Worm (Caenorhabditis elegans): ENCODE data around the gene Y79H2A.3.

Y79H2A.3 gene

ce11 chrIII:12003264-12003663, 48.8 kb downstream of the Y79H2A.3 start (continued):
- TF ChIP-seq sup-37 (GFP tag; optimal IDR thresholded peaks at IDR 0.05) (no peak), elt-3 (tag; optimal IDR thresholded peaks at IDR 0.05) (peak in 2 of 6 experiments; percentile 45 to 80), mep-1 (tag; optimal IDR thresholded peaks at IDR 0.05) (peak; percentile 32), mef-2 (tag; optimal IDR thresholded peaks at IDR 0.05) (no peak), hlh-17 (GFP tag; optimal IDR thresholded peaks at IDR 0.05; ENCODE audit: borderline replicate concordance) (no peak), ama-1 (optimal IDR thresholded peaks at IDR 0.05) (no peak)

- TF ChIP-seq C16A3.4 (tag; optimal IDR thresholded peaks at IDR 0.05) (no peak), C04F5.9 (tag; optimal IDR thresholded peaks at IDR 0.05) (no peak), mab-9 (GFP tag; IDR thresholded peaks at IDR 0.05) (no peak), skn-1 (tag; optimal IDR thresholded peaks at IDR 0.05) (no peak), pag-3 (tag; optimal IDR thresholded peaks at IDR 0.05; ENCODE audit: borderline replicate concordance, insufficient read depth) (no peak)
Measured at ce11 chrIII:12002850-12003249, 49.3 kb downstream of the Y79H2A.3 start, which contains the start of gene Y56A3A.33. Y56A3A.33 (minus strand) TSS chrIII:12002950.

- TF ChIP-seq mep-1 (tag; optimal IDR thresholded peaks at IDR 0.05) = no peak
- no peak for TF ChIP-seq nhr-84 (tag; optimal IDR thresholded peaks at IDR 0.05)
- TF ChIP-seq nhr-20 (tag; optimal IDR thresholded peaks at IDR 0.05) = no peak
- no peak for TF ChIP-seq nhr-237 (tag; optimal IDR thresholded peaks at IDR 0.05)
- TF ChIP-seq ztf-4 (tag; optimal IDR thresholded peaks at IDR 0.05) = no peak
- TF ChIP-seq fkh-10 (GFP tag; optimal IDR thresholded peaks at IDR 0.05) = no peak
- TF ChIP-seq egl-27 (tag; optimal IDR thresholded peaks at IDR 0.05) = no peak
Measured at ce11 chrIII:11999543-11999942, 52.6 kb downstream of the Y79H2A.3 start.

- TF ChIP-seq nhr-71 (tag; optimal IDR thresholded peaks at IDR 0.05) = no peak
- no peak for TF ChIP-seq snpc-4 (tag; optimal IDR thresholded peaks at IDR 0.05)
- TF ChIP-seq Y116A8C.19 (tag; optimal IDR thresholded peaks at IDR 0.05; ENCODE audit: borderline replicate concordance) = no peak
- TF ChIP-seq grh-1 (GFP tag; IDR thresholded peaks at IDR 0.05) = no peak
- no peak for TF ChIP-seq unc-130 (tag; optimal IDR thresholded peaks at IDR 0.05)
- no peak for TF ChIP-seq ceh-63 (GFP tag; optimal IDR thresholded peaks at IDR 0.05)
- TF ChIP-seq unc-98 (GFP tag; IDR thresholded peaks at IDR 0.05) = no peak
Measured at ce11 chrIII:11995783-11996182, 56.3 kb downstream of the Y79H2A.3 start.

ce11 chrIII:11991654-11992292, 60.3 kb downstream of the Y79H2A.3 start:
- TF ChIP-seq aly-2 (tag; optimal IDR thresholded peaks at IDR 0.05) = no peak
- no peak for TF ChIP-seq jun-1 (tag; optimal IDR thresholded peaks at IDR 0.05)
- no peak for TF ChIP-seq nhr-90 (tag; optimal IDR thresholded peaks at IDR 0.05; ENCODE audit: poor library complexity)
- no peak for TF ChIP-seq isw-1 (GFP tag; IDR thresholded peaks at IDR 0.05)
- no peak for TF ChIP-seq mab-9 (GFP tag; IDR thresholded peaks at IDR 0.05)
- no peak for TF ChIP-seq lsy-2 (tag; optimal IDR thresholded peaks at IDR 0.05)
- no peak for TF ChIP-seq dpl-1 (GFP tag; optimal IDR thresholded peaks at IDR 0.05)
- TF ChIP-seq unc-130 (tag; optimal IDR thresholded peaks at IDR 0.05) = no peak
- TF ChIP-seq fos-1 (tag; optimal IDR thresholded peaks at IDR 0.05) = no peak
- no peak for TF ChIP-seq lir-3 (tag; optimal IDR thresholded peaks at IDR 0.05; ENCODE audit: poor library complexity)
- no peak for TF ChIP-seq nhr-20 (tag; optimal IDR thresholded peaks at IDR 0.05)
- TF ChIP-seq elt-3 (tag; optimal IDR thresholded peaks at IDR 0.05) = no peak
- no peak for TF ChIP-seq hpl-2 (GFP tag; optimal IDR thresholded peaks at IDR 0.05)
- TF ChIP-seq nhr-11 (tag; optimal IDR thresholded peaks at IDR 0.05) = no peak
- TF ChIP-seq mdl-1 (tag; optimal IDR thresholded peaks at IDR 0.05) = no peak
- no peak for TF ChIP-seq sox-4 (tag; optimal IDR thresholded peaks at IDR 0.05)

All from whole organism, L1 larva.